Worm (Caenorhabditis elegans) whole organism, L1 larva: Measurements from ENCODE around the gene str-106.

ENCODE experiments used
- C04F5.9 ChIP-seq: sonication (generic microtip); optimal IDR thresholded peaks from 2 replicates; lab custom pipeline; 2016; ENCODE audit warnings: missing genetic modification characterization, missing compliant biosample characterization
- C16A3.4 ChIP-seq: fragments of 150-350 bp; optimal IDR thresholded peaks from 2 replicates; lab custom pipeline; 2014; ENCODE audit warnings: missing biosample characterization, missing genetic modification characterization
- C34B4.2 ChIP-seq: sonication (generic microtip); optimal IDR thresholded peaks from 2 replicates; lab custom pipeline; 2017; ENCODE audit warnings: mild to moderate bottlenecking, missing genetic modification characterization, missing compliant biosample characterization
- F16B12.6 ChIP-seq: fragments of 150-350 bp; optimal IDR thresholded peaks from 2 replicates; lab custom pipeline; 2014; ENCODE audit warnings: missing biosample characterization, missing genetic modification characterization
- Y116A8C.19 ChIP-seq: sonication (generic microtip); optimal IDR thresholded peaks from 2 replicates; lab custom pipeline; 2016; ENCODE audit warnings: missing compliant biosample characterization, missing genetic modification characterization, borderline replicate concordance
- aha-1 ChIP-seq: fragments of 150-350 bp; optimal IDR thresholded peaks from 2 replicates; lab custom pipeline; 2014; ENCODE audit warnings: missing biosample characterization, missing genetic modification characterization
- ama-1 ChIP-seq: fragments of 150-350 bp; optimal IDR thresholded peaks from 2 replicates; lab custom pipeline; 2014
- blmp-1 ChIP-seq: fragments of 150-350 bp; optimal IDR thresholded peaks from 2 replicates; lab custom pipeline; 2014; ENCODE audit warnings: missing biosample characterization, missing genetic modification characterization
- ceh-63 ChIP-seq: fragments of 200-800 bp; sonication (Bioruptor generic); optimal IDR thresholded peaks from 2 replicates; lab custom pipeline; 2018; ENCODE audit warnings: mild to moderate bottlenecking, missing genetic modification characterization, missing compliant biosample characterization
- ceh-82 ChIP-seq, 3 experiments: fragments of 150-350 bp in 1 of 3; sonication (generic microtip) in 2 of 3; optimal IDR thresholded peaks; 2 replicates each; lab custom pipeline; 2014 to 2017; ENCODE audit warnings: missing biosample characterization in 3 of 3, missing genetic modification characterization in 3 of 3
- ceh-90 ChIP-seq: sonication (generic microtip); optimal IDR thresholded peaks from 2 replicates; lab custom pipeline; 2016; ENCODE audit warnings: missing genetic modification characterization, missing compliant biosample characterization
- dsc-1 ChIP-seq: sonication (generic microtip); optimal IDR thresholded peaks from 2 replicates; lab custom pipeline; 2016; ENCODE audit warnings: mild to moderate bottlenecking, missing genetic modification characterization, missing compliant biosample characterization
- efl-3 ChIP-seq: fragments of 200-800 bp; sonication (Bioruptor generic); optimal IDR thresholded peaks from 2 replicates; lab custom pipeline; 2018; ENCODE audit warnings: mild to moderate bottlenecking, missing genetic modification characterization, missing compliant biosample characterization
- elt-2 ChIP-seq: sonication (generic microtip); optimal IDR thresholded peaks from 2 replicates; lab custom pipeline; 2016; ENCODE audit warnings: missing genetic modification characterization, mild to moderate bottlenecking, inconsistent platforms, missing compliant biosample characterization, missing genetic modification reagents
- elt-3 ChIP-seq, 6 experiments: fragments of 150-350 bp in 1 of 6; sonication (generic microtip); optimal IDR thresholded peaks; 2 replicates each; lab custom pipeline; 2017 to 2018; ENCODE audit warnings: missing biosample characterization in 6 of 6, missing genetic modification characterization in 6 of 6, inconsistent platforms in 1 of 6
- fos-1 ChIP-seq: fragments of 150-350 bp; optimal IDR thresholded peaks from 2 replicates; lab custom pipeline; 2014; ENCODE audit warnings: missing biosample characterization, missing genetic modification characterization
- hlh-17 ChIP-seq: fragments of 200-800 bp; sonication (Bioruptor generic); optimal IDR thresholded peaks from 2 replicates; lab custom pipeline; 2018; ENCODE audit warnings: missing genetic modification characterization, mild to moderate bottlenecking, missing compliant biosample characterization, moderate library complexity, borderline replicate concordance
- hlh-4 ChIP-seq: sonication (generic microtip); optimal IDR thresholded peaks from 2 replicates; lab custom pipeline; 2016; ENCODE audit warnings: mild to moderate bottlenecking, missing genetic modification characterization, missing compliant biosample characterization
- hpl-2 ChIP-seq: fragments of 150-350 bp; optimal IDR thresholded peaks from 2 replicates; lab custom pipeline; 2014; ENCODE audit warnings: missing biosample characterization, missing genetic modification reagents, missing genetic modification characterization
- lin-35 ChIP-seq, 2 experiments: fragments of 150-350 bp; optimal IDR thresholded peaks; 2 replicates each; lab custom pipeline; 2014; ENCODE audit warnings: missing biosample characterization in 2 of 2, missing genetic modification characterization in 2 of 2, missing genetic modification reagents in 2 of 2
- lin-39 ChIP-seq: fragments of 150-350 bp; optimal IDR thresholded peaks from 2 replicates; lab custom pipeline; 2014; ENCODE audit warnings: missing biosample characterization, missing genetic modification reagents, missing genetic modification characterization
- lsy-2 ChIP-seq, 2 experiments: fragments of 150-350 bp; optimal IDR thresholded peaks; 2 replicates each; lab custom pipeline; 2014; ENCODE audit warnings: missing biosample characterization in 2 of 2, missing genetic modification characterization in 2 of 2
- mab-9 ChIP-seq: fragments of 200-800 bp; sonication (Bioruptor generic); IDR thresholded peaks from 2 replicates; pipeline ENCODE4 v1.3.6; 2022; ENCODE audit warnings: missing genetic modification reagents, missing genetic modification characterization, missing compliant biosample characterization
- mdl-1 ChIP-seq, 2 experiments: fragments of 150-350 bp; optimal IDR thresholded peaks; 2 replicates each; lab custom pipeline; 2014 to 2017; ENCODE audit warnings: missing biosample characterization in 2 of 2, missing genetic modification characterization in 2 of 2, inconsistent platforms in 1 of 2
- mep-1 ChIP-seq: fragments of 150-350 bp; optimal IDR thresholded peaks from 2 replicates; lab custom pipeline; 2014; ENCODE audit warnings: missing biosample characterization, missing genetic modification characterization
- nhr-12 ChIP-seq: sonication (generic microtip); optimal IDR thresholded peaks from 2 replicates; lab custom pipeline; 2017; ENCODE audit warnings: missing biosample characterization, missing genetic modification characterization
- nhr-28 ChIP-seq: fragments of 150-350 bp; optimal IDR thresholded peaks from 2 replicates; lab custom pipeline; 2014; ENCODE audit warnings: missing biosample characterization, missing genetic modification characterization
- nhr-47 ChIP-seq: sonication (generic microtip); optimal IDR thresholded peaks from 2 replicates; lab custom pipeline; 2016; ENCODE audit warnings: mild to moderate bottlenecking, missing genetic modification characterization, moderate library complexity, missing compliant biosample characterization
- nhr-71 ChIP-seq: sonication (generic microtip); optimal IDR thresholded peaks from 2 replicates; lab custom pipeline; 2016; ENCODE audit warnings: mild to moderate bottlenecking, missing genetic modification characterization, moderate library complexity, missing compliant biosample characterization
- nhr-76 ChIP-seq: sonication (generic microtip); optimal IDR thresholded peaks from 2 replicates; lab custom pipeline; 2017; ENCODE audit warnings: missing biosample characterization, missing genetic modification characterization
- nhr-85 ChIP-seq: sonication (generic microtip); peaks from one replicate; lab custom pipeline; 2016; ENCODE audit warnings: missing genetic modification characterization, inconsistent platforms, missing compliant biosample characterization
- pag-3 ChIP-seq: sonication (generic microtip); optimal IDR thresholded peaks from 2 replicates; lab custom pipeline; 2017; ENCODE audit warnings: missing genetic modification characterization, mild to moderate bottlenecking, missing compliant biosample characterization, antibody characterized with exemption, borderline replicate concordance; ENCODE audit not compliant: insufficient read depth
- pax-3 ChIP-seq: fragments of 200-800 bp; sonication (Bioruptor generic); optimal IDR thresholded peaks from 2 replicates; lab custom pipeline; 2018; ENCODE audit warnings: mild to moderate bottlenecking, missing genetic modification characterization, moderate library complexity, missing compliant biosample characterization
- pqm-1 ChIP-seq: sonication (generic microtip); optimal IDR thresholded peaks from 3 replicates; lab custom pipeline; 2017; ENCODE audit warnings: missing biosample characterization, missing genetic modification characterization
- rnt-1 ChIP-seq: sonication (generic microtip); optimal IDR thresholded peaks from 2 replicates; lab custom pipeline; 2016; ENCODE audit warnings: mild to moderate bottlenecking, missing genetic modification characterization, moderate library complexity, missing compliant biosample characterization
- snpc-4 ChIP-seq: fragments of 150-350 bp; optimal IDR thresholded peaks from 2 replicates; lab custom pipeline; 2014; ENCODE audit warnings: missing biosample characterization, missing genetic modification characterization
- snu-23 ChIP-seq: sonication (generic microtip); optimal IDR thresholded peaks from 2 replicates; lab custom pipeline; 2016; ENCODE audit warnings: missing genetic modification characterization, missing compliant biosample characterization
- sup-37 ChIP-seq: fragments of 200-800 bp; sonication (Bioruptor generic); optimal IDR thresholded peaks from 2 replicates; lab custom pipeline; 2018; ENCODE audit warnings: mild to moderate bottlenecking, missing genetic modification characterization, missing compliant biosample characterization
- swsn-7 ChIP-seq: sonication (generic microtip); optimal IDR thresholded peaks from 2 replicates; lab custom pipeline; 2016; ENCODE audit warnings: missing genetic modification characterization, missing compliant biosample characterization
- unc-86 ChIP-seq: sonication (generic microtip); optimal IDR thresholded peaks from 2 replicates; lab custom pipeline; 2016; ENCODE audit warnings: missing genetic modification characterization, missing compliant biosample characterization
- ztf-11 ChIP-seq, 2 experiments: sonication (generic microtip); optimal IDR thresholded peaks; 2 replicates each; lab custom pipeline; 2016 to 2017; ENCODE audit warnings: missing genetic modification characterization in 2 of 2, missing biosample characterization in 1 of 2, missing compliant biosample characterization in 1 of 2

str-106 gene

ce11 chrV:16145009-16145408 lies 35.4 kb upstream of the str-106 start:
- TF ChIP-seq fos-1 (tag; lab: Kevin White, UChicago) (no peak), ceh-90 (tag; lab: Kevin White, UChicago) (no peak), aha-1 (tag; lab: Kevin White, UChicago) (no peak), mab-9 (GFP tag; lab: Robert Waterston, UW) (no peak), lin-39 (tag; lab: Kevin White, UChicago) (no peak), mep-1 (tag; lab: Kevin White, UChicago) (no peak), ztf-11 (tag; optimal IDR thresholded peaks at IDR 0.05; lab: Kevin White, UChicago) (no peak), F16B12.6 (tag; lab: Kevin White, UChicago) (no peak), pqm-1 (no peak), dsc-1 (tag; lab: Kevin White, UChicago) (no peak), hpl-2 (GFP tag; lab: Kevin White, UChicago) (no peak), lsy-2 (tag; optimal IDR thresholded peaks at IDR 0.05; lab: Kevin White, UChicago) (no peak), snpc-4 (no peak), C16A3.4 (tag; lab: Kevin White, UChicago) (no peak), C04F5.9 (tag; lab: Kevin White, UChicago) (no peak), lin-35 (GFP tag; optimal IDR thresholded peaks at IDR 0.05; lab: Kevin White, UChicago) (no peak), pax-3 (tag; lab: Kevin White, UChicago) (no peak), ama-1 (no peak), hlh-4 (tag; lab: Kevin White, UChicago) (no peak), Y116A8C.19 (tag; lab: Kevin White, UChicago) (no peak)

ce11 chrV:16148805-16149204 lies 31.6 kb upstream of the str-106 start, which contains the start of gene F10A3.4:
Gene F10A3.4, plus strand, starts transcription at chrV:16149105.
- no peak for TF ChIP-seq mdl-1 (tag; optimal IDR thresholded peaks at IDR 0.05; lab: Kevin White, UChicago)
- no peak for TF ChIP-seq snpc-4
- no peak for TF ChIP-seq ceh-82 (tag; optimal IDR thresholded peaks at IDR 0.05; lab: Kevin White, UChicago)
- TF ChIP-seq unc-86 (tag; lab: Kevin White, UChicago), result no peak
- TF ChIP-seq sup-37 (GFP tag; lab: Kevin White, UChicago), result no peak
- no peak for TF ChIP-seq elt-2 (tag; lab: Kevin White, UChicago)

- no peak for TF ChIP-seq nhr-12
- no peak for TF ChIP-seq efl-3 (GFP tag; lab: Kevin White, UChicago)
- no peak for TF ChIP-seq elt-2 (tag; lab: Kevin White, UChicago)
- no peak for TF ChIP-seq hlh-17 (GFP tag; lab: Kevin White, UChicago)
- TF ChIP-seq snu-23 (GFP tag; lab: Kevin White, UChicago), result no peak
- TF ChIP-seq elt-3 (tag; optimal IDR thresholded peaks at IDR 0.05; lab: Kevin White, UChicago), result no peak
- no peak for TF ChIP-seq swsn-7 (tag; lab: Kevin White, UChicago)
- TF ChIP-seq nhr-85 (tag; lab: Kevin White, UChicago), result no peak
- no peak for TF ChIP-seq F16B12.6 (tag; lab: Kevin White, UChicago)
- no peak for TF ChIP-seq nhr-47 (tag; lab: Kevin White, UChicago)
- no peak for TF ChIP-seq lin-39 (tag; lab: Kevin White, UChicago)
- no peak for TF ChIP-seq nhr-71 (tag; lab: Kevin White, UChicago)
- no peak for TF ChIP-seq nhr-76 (tag; lab: Kevin White, UChicago)
- TF ChIP-seq rnt-1 (tag; lab: Kevin White, UChicago), result no peak
- no peak for TF ChIP-seq C34B4.2 (tag; lab: Kevin White, UChicago)
- no peak for TF ChIP-seq pag-3
- TF ChIP-seq ceh-63 (GFP tag; lab: Kevin White, UChicago), result no peak
- no peak for TF ChIP-seq Y116A8C.19 (tag; lab: Kevin White, UChicago)
- TF ChIP-seq nhr-28 (tag; lab: Kevin White, UChicago), result no peak
- TF ChIP-seq blmp-1 (tag; lab: Kevin White, UChicago), result no peak
These were observed 27.1 kb upstream of the str-106 start, which contains the start of gene str-254 for ce11 chrV:16153375-16153774. Gene str-254, minus strand, starts transcription at chrV:16153475.
